Worm (Caenorhabditis elegans): ENCODE data around the gene F25B5.3.

The F25B5.3 gene

ce11 chrIII:5919799-5920387 is 28.8 kb upstream of the F25B5.3 start, which contains the start of the genes tdo-2 and C28H8.2 (continued):
- TF ChIP-seq pha-4 (GFP tag; IDR thresholded peaks at IDR 0.05) (no peak), pha-4 (tag; optimal IDR thresholded peaks at IDR 0.05) (no peak), saeg-2 (GFP tag; IDR thresholded peaks at IDR 0.05) (no peak), rbr-2 (tag; optimal IDR thresholded peaks at IDR 0.05) (no peak), zip-11 (GFP tag; IDR thresholded peaks at IDR 0.05) (no peak), F26F4.8 (GFP tag; conservative IDR thresholded peaks at IDR 0.05) (no peak), egl-43 (GFP tag; IDR thresholded peaks at IDR 0.05) (no peak), nhr-28 (tag; optimal IDR thresholded peaks at IDR 0.05) (peak; percentile 85), daf-12 (tag; optimal IDR thresholded peaks at IDR 0.05) (no peak), spr-3 (GFP tag; optimal IDR thresholded peaks at IDR 0.05) (no peak), F10B5.3 (tag; optimal IDR thresholded peaks at IDR 0.05) (no peak), lsy-2 (tag; optimal IDR thresholded peaks at IDR 0.05) (peak in 1 of 2 experiments; percentile 67), ces-1 (GFP tag; optimal IDR thresholded peaks at IDR 0.05) (no peak), lir-3 (tag; optimal IDR thresholded peaks at IDR 0.05) (no peak), lin-39 (tag; optimal IDR thresholded peaks at IDR 0.05) (no peak), lin-1 (GFP tag; IDR thresholded peaks at IDR 0.05) (peak; percentile 76; the same call in 1 of the 2 replicates), madf-9 (GFP tag; conservative IDR thresholded peaks at IDR 0.05) (no peak), fos-1 (tag; optimal IDR thresholded peaks at IDR 0.05) (no peak), nhr-41 (GFP tag; IDR thresholded peaks at IDR 0.05) (no peak), vab-7 (GFP tag; IDR thresholded peaks at IDR 0.05) (no peak), nhr-6 (tag; optimal IDR thresholded peaks at IDR 0.05) (no peak), hlh-30 (tag; optimal IDR thresholded peaks at IDR 0.05; ENCODE audit: insufficient read depth) (peak; percentile 84), lin-29 (GFP tag; IDR thresholded peaks at IDR 0.05) (no peak), attf-4 (tag; optimal IDR thresholded peaks at IDR 0.05) (no peak), zfp-2 (tag; optimal IDR thresholded peaks at IDR 0.05) (no peak), pqm-1 (tag; optimal IDR thresholded peaks at IDR 0.05) (no peak), mxl-3 (GFP tag; optimal IDR thresholded peaks at IDR 0.05) (peak; percentile 86), unc-130 (GFP tag; optimal IDR thresholded peaks at IDR 0.05) (no peak), dmd-9 (GFP tag; IDR thresholded peaks at IDR 0.05) (no peak), ztf-7 (tag; optimal IDR thresholded peaks at IDR 0.05) (no peak), mdl-1 (tag; optimal IDR thresholded peaks at IDR 0.05) (peak; percentile 38 to 85), lin-15B (tag; optimal IDR thresholded peaks at IDR 0.05) (no peak), unc-39 (tag; optimal IDR thresholded peaks at IDR 0.05) (no peak), jun-1 (tag; optimal IDR thresholded peaks at IDR 0.05) (no peak), hlh-11 (tag; optimal IDR thresholded peaks at IDR 0.05) (peak; percentile 88), T26A8.4 (GFP tag; IDR thresholded peaks at IDR 0.05) (peak; percentile 9; the same call in 1 of the 2 replicates), D1046.2 (GFP tag; IDR thresholded peaks at IDR 0.05) (no peak), ceh-82 (tag; optimal IDR thresholded peaks at IDR 0.05) (no peak), zag-1 (tag; optimal IDR thresholded peaks at IDR 0.05) (no peak), ama-1 (optimal IDR thresholded peaks at IDR 0.05) (peak; percentile 56), nhr-10 (tag; optimal IDR thresholded peaks at IDR 0.05) (peak; percentile 0), Y48G9A.11 (GFP tag; IDR thresholded peaks at IDR 0.05) (no peak), ZK546.5 (tag; optimal IDR thresholded peaks at IDR 0.05) (no peak), hmg-1.1 (GFP tag; IDR thresholded peaks at IDR 0.05) (no peak), sdz-12 (GFP tag; optimal IDR thresholded peaks at IDR 0.05) (no peak), fkh-10 (GFP tag; optimal IDR thresholded peaks at IDR 0.05) (no peak), skn-1 (tag; optimal IDR thresholded peaks at IDR 0.05) (no peak), dmd-6 (GFP tag; IDR thresholded peaks at IDR 0.05) (peak; percentile 61), madf-5 (GFP tag; IDR thresholded peaks at IDR 0.05) (no peak), nhr-48 (tag; optimal IDR thresholded peaks at IDR 0.05) (peak; percentile 85), Y5F2A.4 (GFP tag; optimal IDR thresholded peaks at IDR 0.05) (no peak), snpc-1.2 (GFP tag; IDR thresholded peaks at IDR 0.05) (no peak), arid-1 (GFP tag; conservative IDR thresholded peaks at IDR 0.05) (no peak)

All from whole organism, L4 larva.